Fruit fly (Drosophila melanogaster): ENCODE data around the gene Trf4-2.

DNA sequence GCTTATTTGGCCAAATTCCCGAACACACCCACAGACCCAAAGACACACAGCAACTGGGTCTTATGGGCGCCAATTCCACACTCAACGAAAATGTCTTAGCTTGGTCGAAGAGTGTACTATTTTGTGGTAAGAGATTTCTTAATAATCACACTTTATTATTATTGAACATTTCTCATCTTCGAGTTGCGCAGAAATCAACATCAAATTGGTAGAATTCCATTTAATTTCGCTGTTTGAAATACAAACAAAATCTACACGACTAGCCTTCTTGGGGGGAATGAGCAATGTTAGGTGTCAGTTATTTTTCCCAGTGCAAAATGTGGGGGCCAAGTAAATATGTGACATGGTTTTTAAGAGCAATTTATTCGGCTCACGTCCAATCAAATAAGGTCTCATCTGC lies 34.1 kb upstream of the Trf4-2 start:
- TF ChIP-seq pan (optimal IDR thresholded peaks at IDR 0.05) (no peak), CG8478 (optimal IDR thresholded peaks at IDR 0.05) (no peak), psq (optimal IDR thresholded peaks at IDR 0.05) (no peak), Dll (optimal IDR thresholded peaks at IDR 0.05) (no peak)

Data from whole organism.